Worm (Caenorhabditis elegans): ENCODE measurements around the gene hum-10.

hum-10 gene

DNA sequence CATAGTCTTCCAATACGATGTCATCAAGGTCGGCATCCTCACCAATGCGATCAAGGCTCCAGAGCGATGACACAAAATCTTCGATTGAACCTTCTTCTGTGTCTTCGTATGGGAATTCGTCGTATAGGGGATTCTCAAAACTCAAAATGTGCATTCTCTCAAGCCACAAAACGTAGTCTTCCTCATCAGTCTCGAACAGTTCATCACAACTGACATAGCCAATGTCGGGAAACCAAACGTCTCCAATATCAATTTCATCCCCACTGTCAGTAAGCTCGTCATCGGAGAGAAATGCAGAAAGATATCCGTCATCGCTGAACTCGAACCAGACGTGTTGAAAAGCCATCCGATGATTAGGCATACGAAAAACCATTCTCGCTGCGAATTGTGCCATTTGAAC lies 27.4 kb downstream of the hum-10 start, which contains the start of gene C39E6.2:
Gene C39E6.2 (minus strand): TSS at position 394 of the 400 bp plus-strand sequence.
- no peak for TF ChIP-seq pha-4 (GFP tag; IDR thresholded peaks at IDR 0.05)
- no peak for TF ChIP-seq pha-4 (tag; optimal IDR thresholded peaks at IDR 0.05)
- TF ChIP-seq unc-62 (GFP tag; optimal IDR thresholded peaks at IDR 0.05 in 1 of 2) = peak in 1 of 2 experiments; percentile 94
- no peak for TF ChIP-seq unc-62 (tag; optimal IDR thresholded peaks at IDR 0.05)
- no peak for TF ChIP-seq dve-1 (tag; optimal IDR thresholded peaks at IDR 0.05; ENCODE audit: insufficient read depth)

DNA sequence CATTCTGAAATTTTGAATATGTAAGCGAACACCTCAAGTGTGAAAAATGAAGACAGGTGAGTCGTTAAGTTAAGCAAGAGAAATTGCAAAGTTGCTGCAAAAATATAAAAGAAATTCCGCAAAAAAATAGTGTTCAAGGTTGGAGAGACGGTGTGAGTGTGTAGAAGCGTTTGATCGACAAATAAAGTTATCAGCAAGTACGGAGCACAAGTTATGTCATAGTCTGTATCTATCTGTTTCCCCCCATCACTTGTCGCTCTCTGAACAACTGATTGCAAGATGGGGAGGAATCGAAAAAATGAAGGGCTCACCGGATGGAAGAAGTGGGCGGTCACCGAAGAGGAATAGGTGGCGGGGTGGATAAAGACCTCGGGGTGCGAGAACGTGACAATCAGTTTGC lies 33.0 kb downstream of the hum-10 start, which contains the start of gene lon-2:
Gene lon-2 (minus strand): TSS at position 4 of the 400 bp plus-strand sequence.
- no peak for TF ChIP-seq vab-7 (GFP tag; IDR thresholded peaks at IDR 0.05)
- TF ChIP-seq lin-39 (tag; optimal IDR thresholded peaks at IDR 0.05) = no peak
- TF ChIP-seq pqm-1 (tag; optimal IDR thresholded peaks at IDR 0.05) = peak; percentile 80
- no peak for TF ChIP-seq jun-1 (tag; optimal IDR thresholded peaks at IDR 0.05)
- no peak for TF ChIP-seq fkh-10 (GFP tag; optimal IDR thresholded peaks at IDR 0.05)
- no peak for TF ChIP-seq F44E2.7 (GFP tag; IDR thresholded peaks at IDR 0.05)
- no peak for TF ChIP-seq gei-8 (GFP tag; optimal IDR thresholded peaks at IDR 0.05)
- TF ChIP-seq rbr-2 (tag; optimal IDR thresholded peaks at IDR 0.05) = no peak
- TF ChIP-seq ceh-28 (tag; optimal IDR thresholded peaks at IDR 0.05) = no peak
- no peak for TF ChIP-seq arid-1 (GFP tag; conservative IDR thresholded peaks at IDR 0.05)
- TF ChIP-seq hif-1 (tag; optimal IDR thresholded peaks at IDR 0.05) = no peak
- no peak for TF ChIP-seq T26A8.4 (GFP tag; IDR thresholded peaks at IDR 0.05)
- no peak for TF ChIP-seq lim-7 (GFP tag; IDR thresholded peaks at IDR 0.05)
- no peak for TF ChIP-seq nhr-48 (tag; optimal IDR thresholded peaks at IDR 0.05)
- no peak for TF ChIP-seq fos-1 (tag; optimal IDR thresholded peaks at IDR 0.05)
- no peak for TF ChIP-seq zip-11 (GFP tag; IDR thresholded peaks at IDR 0.05)
- no peak for TF ChIP-seq php-3 (GFP tag; IDR thresholded peaks at IDR 0.05)
- no peak for TF ChIP-seq unc-130 (GFP tag; optimal IDR thresholded peaks at IDR 0.05)
- TF ChIP-seq daf-12 (tag; optimal IDR thresholded peaks at IDR 0.05) = no peak
- TF ChIP-seq dve-1 (tag; optimal IDR thresholded peaks at IDR 0.05; ENCODE audit: insufficient read depth) = peak; percentile 14
- no peak for TF ChIP-seq nhr-6 (tag; optimal IDR thresholded peaks at IDR 0.05)
- no peak for TF ChIP-seq attf-4 (tag; optimal IDR thresholded peaks at IDR 0.05)
- no peak for TF ChIP-seq Y48G9A.11 (GFP tag; IDR thresholded peaks at IDR 0.05)
- TF ChIP-seq dmd-9 (GFP tag; IDR thresholded peaks at IDR 0.05) = no peak
- no peak for TF ChIP-seq tra-1 (GFP tag; IDR thresholded peaks at IDR 0.05)
- no peak for TF ChIP-seq dmd-8 (GFP tag; IDR thresholded peaks at IDR 0.05)
- no peak for TF ChIP-seq zag-1 (tag; optimal IDR thresholded peaks at IDR 0.05)
- TF ChIP-seq ZK546.5 (tag; optimal IDR thresholded peaks at IDR 0.05) = no peak
- TF ChIP-seq snpc-1.2 (GFP tag; IDR thresholded peaks at IDR 0.05) = no peak
- no peak for TF ChIP-seq F37D6.2 (tag; optimal IDR thresholded peaks at IDR 0.05)
- TF ChIP-seq nhr-237 (tag; optimal IDR thresholded peaks at IDR 0.05) = no peak
- no peak for TF ChIP-seq T20F7.1 (GFP tag; optimal IDR thresholded peaks at IDR 0.05)
- TF ChIP-seq tag-97 (GFP tag; IDR thresholded peaks at IDR 0.05) = no peak
- TF ChIP-seq lin-13 (GFP tag; optimal IDR thresholded peaks at IDR 0.05) = no peak
- TF ChIP-seq ztf-7 (tag; optimal IDR thresholded peaks at IDR 0.05) = no peak
- no peak for TF ChIP-seq ceh-82 (tag; optimal IDR thresholded peaks at IDR 0.05)
- TF ChIP-seq hlh-11 (tag; optimal IDR thresholded peaks at IDR 0.05) = peak; percentile 43
- no peak for TF ChIP-seq ZK337.2 (GFP tag; IDR thresholded peaks at IDR 0.05)
- TF ChIP-seq ctbp-1 (GFP tag; IDR thresholded peaks at IDR 0.05) = no peak
- peak; percentile 81 for TF ChIP-seq nhr-28 (tag; optimal IDR thresholded peaks at IDR 0.05)
- no peak for TF ChIP-seq R02D3.7 (tag; optimal IDR thresholded peaks at IDR 0.05)
- no peak for TF ChIP-seq daf-16 (GFP tag; optimal IDR thresholded peaks at IDR 0.05)
- peak; percentile 22 for TF ChIP-seq daf-16 (tag; optimal IDR thresholded peaks at IDR 0.05)
- no peak for TF ChIP-seq dpl-1 (GFP tag; optimal IDR thresholded peaks at IDR 0.05)
- TF ChIP-seq aha-1 (tag) = no peak
- TF ChIP-seq dmd-6 (GFP tag; IDR thresholded peaks at IDR 0.05) = no peak; the same call in 1 of the 2 replicates
- peak; percentile 7 for TF ChIP-seq hlh-30 (tag; optimal IDR thresholded peaks at IDR 0.05; ENCODE audit: insufficient read depth)
- no peak for TF ChIP-seq spr-3 (GFP tag; optimal IDR thresholded peaks at IDR 0.05)

Data from whole organism, L4 larva.